Worm (Caenorhabditis elegans) whole organism, late embryonic: Measurements from ENCODE around the gene pals-26.

Experiments used
- ama-1 ChIP-seq: fragments of 150-350 bp; optimal IDR thresholded peaks from 2 replicates; lab custom pipeline; 2014
- ceh-14 ChIP-seq: sonication (generic microtip); optimal IDR thresholded peaks from 2 replicates; lab custom pipeline; 2016; ENCODE audit warnings: missing genotype, missing genetic modification characterization, missing compliant biosample characterization
- ceh-19 ChIP-seq: fragments of 200-800 bp; sonication (Bioruptor generic); optimal IDR thresholded peaks from 2 replicates; lab custom pipeline; 2018; ENCODE audit warnings: mild to moderate bottlenecking, missing genetic modification characterization, missing compliant biosample characterization
- ceh-2 ChIP-seq: sonication (generic microtip); optimal IDR thresholded peaks from 2 replicates; lab custom pipeline; 2016; ENCODE audit warnings: missing genotype, missing genetic modification characterization, missing compliant biosample characterization
- ceh-22 ChIP-seq: sonication (generic microtip); optimal IDR thresholded peaks from 2 replicates; lab custom pipeline; 2017; ENCODE audit warnings: missing biosample characterization, missing genetic modification characterization
- dmd-4 ChIP-seq: sonication (generic microtip); optimal IDR thresholded peaks from 2 replicates; lab custom pipeline; 2016; ENCODE audit warnings: borderline replicate concordance, missing genetic modification characterization, missing compliant biosample characterization
- elt-2 ChIP-seq: sonication (generic microtip); optimal IDR thresholded peaks from 2 replicates; lab custom pipeline; 2016; ENCODE audit warnings: missing genetic modification reagents, missing genetic modification characterization, missing compliant biosample characterization
- ets-4 ChIP-seq: sonication (generic microtip); optimal IDR thresholded peaks from 2 replicates; lab custom pipeline; 2016; ENCODE audit warnings: missing genetic modification characterization, missing compliant biosample characterization
- nfya-1 ChIP-seq: sonication (generic microtip); optimal IDR thresholded peaks from 2 replicates; lab custom pipeline; 2017; ENCODE audit warnings: missing genetic modification characterization, mild to moderate bottlenecking, missing compliant biosample characterization, antibody characterized with exemption, moderate library complexity
- ref-2 ChIP-seq: sonication (generic microtip); optimal IDR thresholded peaks from 2 replicates; lab custom pipeline; 2016; ENCODE audit warnings: missing genetic modification characterization, missing compliant biosample characterization
- sdc-2 ChIP-seq: sonication (generic microtip); optimal IDR thresholded peaks from 2 replicates; lab custom pipeline; 2016; ENCODE audit warnings: missing genotype, missing genetic modification characterization, missing compliant biosample characterization
- sox-4 ChIP-seq: sonication (generic microtip); optimal IDR thresholded peaks from 2 replicates; lab custom pipeline; 2017; ENCODE audit warnings: mild to moderate bottlenecking, missing genetic modification characterization, inconsistent platforms, missing compliant biosample characterization

DNA sequence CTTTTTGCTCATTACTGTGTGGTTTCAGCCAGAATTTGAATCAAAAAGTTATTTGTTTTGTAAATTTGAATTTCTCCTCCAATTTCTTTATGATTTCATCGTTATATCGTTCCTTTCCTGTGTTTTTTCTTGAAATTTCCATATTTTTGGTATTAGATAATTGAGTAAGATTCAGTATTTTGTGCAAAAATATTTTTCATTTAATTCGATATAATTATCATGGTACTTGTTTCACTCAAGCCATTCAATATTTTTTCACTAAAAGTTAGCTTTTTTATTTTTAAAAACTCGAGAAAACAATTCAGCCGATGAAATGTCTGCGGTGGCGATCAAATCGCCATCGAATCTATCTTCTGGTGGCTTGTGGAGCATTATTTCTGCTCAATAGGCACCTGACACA lies 29.9 kb upstream of the pals-26 start, which contains the start of gene hse-5:
- TF ChIP-seq sdc-2 (tag; lab: Kevin White, UChicago) (no peak), ceh-2 (tag; lab: Kevin White, UChicago) (no peak), ceh-14 (tag; lab: Kevin White, UChicago) (no peak), elt-2 (tag; lab: Kevin White, UChicago) (no peak), ets-4 (no peak), sox-4 (tag; lab: Kevin White, UChicago) (no peak), ceh-19 (GFP tag; lab: Kevin White, UChicago) (no peak), ama-1 (lab: Kevin White, UChicago) (no peak), ceh-22 (no peak), nfya-1 (tag; lab: Kevin White, UChicago) (no peak), ref-2 (no peak), dmd-4 (no peak)
